Worm (Caenorhabditis elegans): ENCODE results near the gene his-64.
A peak's percentile ranks its signal among the peaks of the same experiment; 100 is the strongest.

his-64 gene

ce11 chrIV:11424830-11425229 lies 17.9 kb downstream of the his-64 start, which contains the start of gene F22B3.8:
Gene F22B3.8 (minus strand): TSS chrIV:11424930.
- no peak for TF ChIP-seq ces-1 (GFP tag; optimal IDR thresholded peaks at IDR 0.05)
- TF ChIP-seq mab-5 (tag; optimal IDR thresholded peaks at IDR 0.05) = no peak

- TF ChIP-seq ceh-43 (GFP tag; optimal IDR thresholded peaks at IDR 0.05) (no peak), unc-120 (tag; optimal IDR thresholded peaks at IDR 0.05; ENCODE audit: poor library complexity, severe bottlenecking) (no peak), ceh-39 (tag; optimal IDR thresholded peaks at IDR 0.05) (no peak), elt-1 (tag; optimal IDR thresholded peaks at IDR 0.05; ENCODE audit: borderline replicate concordance, insufficient read depth) (no peak), tbx-8 (GFP tag; optimal IDR thresholded peaks at IDR 0.05) (no peak), lin-32 (GFP tag; optimal IDR thresholded peaks at IDR 0.05) (no peak)
Measured at ce11 chrIV:11425442-11425841, 18.5 kb downstream of the his-64 start, which contains the start of gene kin-4. Gene kin-4 (plus strand): TSS chrIV:11425742.

ce11 chrIV:11431448-11431847 lies 24.5 kb downstream of the his-64 start:
- no peak for TF ChIP-seq lsy-2 (tag; optimal IDR thresholded peaks at IDR 0.05)
- TF ChIP-seq snpc-4 (tag; optimal IDR thresholded peaks at IDR 0.05) = no peak
- peak; percentile 98 for TF ChIP-seq ces-1 (GFP tag; optimal IDR thresholded peaks at IDR 0.05)

ce11 chrIV:11433709-11434108 lies 26.8 kb downstream of the his-64 start:
- TF ChIP-seq lin-13 (tag; optimal IDR thresholded peaks at IDR 0.05) (peak; percentile 26), elt-1 (tag; optimal IDR thresholded peaks at IDR 0.05; ENCODE audit: borderline replicate concordance, insufficient read depth) (no peak), nhr-2 (tag; optimal IDR thresholded peaks at IDR 0.05) (no peak), lin-32 (GFP tag; optimal IDR thresholded peaks at IDR 0.05) (no peak), cnd-1 (tag; optimal IDR thresholded peaks at IDR 0.05) (no peak), mls-2 (tag; optimal IDR thresholded peaks at IDR 0.05) (no peak), blmp-1 (tag; optimal IDR thresholded peaks at IDR 0.05) (no peak), unc-62 (GFP tag; optimal IDR thresholded peaks at IDR 0.05) (no peak), lsy-2 (tag; optimal IDR thresholded peaks at IDR 0.05) (peak; percentile 53), drap-1 (GFP tag; optimal IDR thresholded peaks at IDR 0.05) (no peak), nhr-28 (tag; optimal IDR thresholded peaks at IDR 0.05) (no peak), snpc-4 (tag; optimal IDR thresholded peaks at IDR 0.05) (no peak), M03D4.4 (tag; optimal IDR thresholded peaks at IDR 0.05) (no peak), sem-2 (GFP tag; optimal IDR thresholded peaks at IDR 0.05) (no peak), ham-2 (GFP tag; optimal IDR thresholded peaks at IDR 0.05) (no peak), ceh-39 (tag; optimal IDR thresholded peaks at IDR 0.05) (no peak), ceh-83 (GFP tag; optimal IDR thresholded peaks at IDR 0.05) (no peak), hlh-1 (tag; optimal IDR thresholded peaks at IDR 0.05) (peak; percentile 28), bed-3 (GFP tag; optimal IDR thresholded peaks at IDR 0.05) (no peak), elt-3 (tag; optimal IDR thresholded peaks at IDR 0.05) (no peak), ceh-43 (GFP tag; optimal IDR thresholded peaks at IDR 0.05) (no peak), ztf-11 (tag; optimal IDR thresholded peaks at IDR 0.05) (peak; percentile 39), ces-1 (GFP tag; optimal IDR thresholded peaks at IDR 0.05) (peak; percentile 50), pha-4 (tag; optimal IDR thresholded peaks at IDR 0.05) (peak; percentile 61), mep-1 (tag; optimal IDR thresholded peaks at IDR 0.05) (peak; percentile 47), sptf-1 (tag; optimal IDR thresholded peaks at IDR 0.05) (no peak), mab-5 (tag; optimal IDR thresholded peaks at IDR 0.05) (no peak), zip-8 (tag; optimal IDR thresholded peaks at IDR 0.05) (no peak), tbx-8 (GFP tag; optimal IDR thresholded peaks at IDR 0.05) (no peak), unc-120 (tag; optimal IDR thresholded peaks at IDR 0.05; ENCODE audit: poor library complexity, severe bottlenecking) (no peak), nhr-12 (tag; optimal IDR thresholded peaks at IDR 0.05) (no peak), nhr-237 (tag; optimal IDR thresholded peaks at IDR 0.05) (peak; percentile 68), nhr-76 (tag; optimal IDR thresholded peaks at IDR 0.05) (no peak), flh-1 (GFP tag; optimal IDR thresholded peaks at IDR 0.05) (no peak), unc-39 (tag; optimal IDR thresholded peaks at IDR 0.05) (no peak)
